Worm (Caenorhabditis elegans): ENCODE measurements around the gene vha-2.

The vha-2 gene

DNA sequence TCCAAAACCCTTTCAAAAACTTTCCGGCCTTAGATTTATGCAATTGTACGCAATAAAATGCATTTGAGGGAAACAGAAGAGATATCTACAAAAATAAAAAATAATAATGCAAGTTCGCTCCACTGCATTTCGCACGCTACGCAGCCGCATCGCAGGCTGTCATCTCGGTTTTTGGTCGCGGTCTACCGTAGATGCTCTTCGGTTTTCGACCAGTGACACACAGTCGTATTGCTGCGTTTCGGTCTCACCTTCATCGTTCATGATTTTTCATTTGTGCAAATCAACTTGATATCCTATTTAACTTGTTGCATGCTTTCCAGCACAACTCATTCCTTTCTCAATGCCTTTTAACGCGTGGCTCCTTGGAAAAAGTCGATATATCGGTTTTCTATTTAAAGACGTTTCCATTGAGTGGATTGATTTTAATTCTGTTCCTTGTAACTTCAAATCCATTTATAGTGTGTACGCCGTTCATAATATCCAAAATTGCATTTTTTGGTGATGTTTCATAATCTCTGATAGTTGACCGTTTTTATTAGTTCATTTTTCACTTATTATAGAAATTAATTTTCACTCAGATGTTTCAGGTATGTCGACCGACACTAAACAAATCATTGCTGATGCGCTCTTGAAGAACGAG is 1.2 kb upstream of the vha-2 start, which contains the start of gene vha-1:
vha-1 (plus strand) TSS at position 590 of the 640 bp plus-strand sequence.
- TF ChIP-seq him-1 (tag; optimal IDR thresholded peaks at IDR 0.05) (peak; percentile 63), dao-5 (tag; optimal IDR thresholded peaks at IDR 0.05) (no peak), W03F9.2 (tag; optimal IDR thresholded peaks at IDR 0.05) (peak; percentile 87)

DNA sequence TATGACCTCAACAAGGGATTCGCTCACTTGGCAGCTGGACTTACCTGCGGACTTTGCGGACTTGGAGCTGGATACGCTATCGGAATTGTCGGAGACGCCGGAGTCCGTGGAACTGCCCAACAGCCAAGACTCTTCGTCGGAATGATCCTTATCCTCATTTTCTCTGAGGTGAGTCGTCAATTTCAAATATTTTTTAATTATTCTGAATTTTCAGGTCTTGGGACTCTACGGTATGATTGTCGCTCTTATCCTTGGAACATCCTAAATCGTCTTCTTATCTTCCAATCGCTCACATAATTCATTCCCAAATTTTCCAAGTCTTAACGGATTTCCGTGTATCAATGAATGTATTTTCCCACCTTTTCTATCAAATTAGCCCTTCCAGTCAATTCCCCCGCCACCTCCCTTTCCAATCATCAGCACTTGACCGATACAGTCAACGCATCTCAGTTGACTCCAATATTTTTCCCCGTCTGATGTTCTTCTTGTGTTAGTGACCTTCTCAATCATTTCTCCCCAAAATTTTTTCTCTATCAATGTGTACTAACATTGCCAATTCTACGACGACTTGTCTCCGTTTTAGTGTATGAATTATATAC is 618 bp downstream of the vha-2 start, which contains the start of gene R10E11.6:
R10E11.6 (plus strand) TSS at position 524 of the 599 bp plus-strand sequence.
- TF ChIP-seq dao-5 (tag; optimal IDR thresholded peaks at IDR 0.05): no peak
- no peak for TF ChIP-seq him-1 (tag; optimal IDR thresholded peaks at IDR 0.05)
- no peak for TF ChIP-seq W03F9.2 (tag; optimal IDR thresholded peaks at IDR 0.05)

DNA sequence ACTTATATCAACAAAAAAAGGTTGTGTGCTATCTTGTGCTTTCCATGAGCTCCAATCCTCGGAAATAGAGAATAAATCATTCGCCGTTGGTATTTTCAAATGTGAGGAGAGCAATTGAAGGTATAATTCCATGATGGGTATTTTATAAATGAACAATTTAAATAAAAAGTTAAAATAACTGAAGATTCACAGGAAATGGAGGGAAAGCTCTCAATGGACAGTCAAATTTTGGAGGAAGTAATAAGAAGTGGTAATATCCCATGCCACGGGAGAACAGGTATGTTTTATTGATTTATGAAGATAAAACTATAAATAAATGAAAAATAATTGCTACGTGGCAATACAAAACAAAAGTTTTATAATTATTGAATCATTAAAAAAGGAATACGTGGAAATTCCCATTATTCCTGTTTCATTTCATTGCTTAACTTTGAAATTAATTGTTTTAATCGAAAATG is 1.2 kb downstream of the vha-2 start:
- no peak for TF ChIP-seq him-1 (tag; optimal IDR thresholded peaks at IDR 0.05)
- TF ChIP-seq W03F9.2 (tag; optimal IDR thresholded peaks at IDR 0.05): no peak
- TF ChIP-seq dao-5 (tag; optimal IDR thresholded peaks at IDR 0.05): no peak

ce11 chrIII:9786776-9787175 is 4.8 kb downstream of the vha-2 start:
- no peak for TF ChIP-seq W03F9.2 (tag; optimal IDR thresholded peaks at IDR 0.05)
- TF ChIP-seq him-1 (tag; optimal IDR thresholded peaks at IDR 0.05): no peak
- no peak for TF ChIP-seq dao-5 (tag; optimal IDR thresholded peaks at IDR 0.05)

- TF ChIP-seq dao-5 (tag; optimal IDR thresholded peaks at IDR 0.05) (no peak), W03F9.2 (tag; optimal IDR thresholded peaks at IDR 0.05) (no peak), him-1 (tag; optimal IDR thresholded peaks at IDR 0.05) (no peak)
These were observed 7.1 kb downstream of the vha-2 start for ce11 chrIII:9789083-9789482.

ce11 chrIII:9789607-9790073 is 7.7 kb downstream of the vha-2 start, which contains the start of gene R10E11.5:
Gene R10E11.5 (minus strand): TSS chrIII:9789657.
- TF ChIP-seq dao-5 (tag; optimal IDR thresholded peaks at IDR 0.05) (no peak), him-1 (tag; optimal IDR thresholded peaks at IDR 0.05) (no peak), W03F9.2 (tag; optimal IDR thresholded peaks at IDR 0.05) (no peak)

- TF ChIP-seq W03F9.2 (tag; optimal IDR thresholded peaks at IDR 0.05): no peak
- no peak for TF ChIP-seq dao-5 (tag; optimal IDR thresholded peaks at IDR 0.05)
- TF ChIP-seq him-1 (tag; optimal IDR thresholded peaks at IDR 0.05): no peak
These were observed 11.8 kb downstream of the vha-2 start, which contains the start of the genes R10E11.9 and mcm-6 for ce11 chrIII:9793592-9794417. Gene R10E11.9 (minus strand): TSS chrIII:9793642. Gene mcm-6 (plus strand): TSS chrIII:9794367.

ce11 chrIII:9796448-9796847 is 14.5 kb downstream of the vha-2 start, which contains the start of gene srxa-10:
Gene srxa-10 (minus strand): TSS chrIII:9796548.
- no peak for TF ChIP-seq him-1 (tag; optimal IDR thresholded peaks at IDR 0.05)
- no peak for TF ChIP-seq dao-5 (tag; optimal IDR thresholded peaks at IDR 0.05)
- no peak for TF ChIP-seq W03F9.2 (tag; optimal IDR thresholded peaks at IDR 0.05)

DNA sequence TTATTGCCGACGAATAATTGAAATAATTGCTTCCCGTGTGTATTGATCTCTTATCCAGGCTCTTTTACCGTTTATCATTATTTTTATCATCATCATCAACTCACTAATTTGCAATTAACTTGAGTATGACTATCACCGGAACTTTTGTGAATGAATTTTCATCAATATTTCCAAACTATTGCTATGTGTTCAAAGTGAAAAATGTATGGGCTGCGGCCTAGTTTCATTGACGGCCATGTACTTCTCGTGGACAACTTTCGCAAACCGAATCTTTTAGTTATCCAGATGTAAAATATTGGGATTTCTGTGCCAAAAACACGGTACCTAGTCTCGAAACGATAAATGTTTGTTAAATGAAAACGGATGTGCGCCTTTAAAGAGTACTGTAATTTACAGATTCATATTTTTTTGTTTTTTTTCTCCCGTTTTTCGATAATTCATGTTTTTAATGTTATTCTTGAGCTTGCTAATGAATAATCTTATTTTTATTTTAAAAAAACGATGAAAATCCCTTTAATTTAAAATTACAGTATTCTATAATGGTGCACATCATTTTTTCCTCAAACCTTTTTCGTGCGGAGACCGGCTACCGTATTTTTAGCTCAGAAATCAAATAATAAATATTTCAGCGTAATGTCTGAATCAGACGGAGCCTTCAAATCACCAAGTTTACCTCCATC is 16.7 kb downstream of the vha-2 start, which contains the start of gene ZK632.2:
ZK632.2 (plus strand) TSS at position 630 of the 680 bp plus-strand sequence.
- no peak for TF ChIP-seq W03F9.2 (tag; optimal IDR thresholded peaks at IDR 0.05)
- no peak for TF ChIP-seq him-1 (tag; optimal IDR thresholded peaks at IDR 0.05)
- no peak for TF ChIP-seq dao-5 (tag; optimal IDR thresholded peaks at IDR 0.05)

ce11 chrIII:9802045-9802444 is 20.1 kb downstream of the vha-2 start:
- TF ChIP-seq W03F9.2 (tag; optimal IDR thresholded peaks at IDR 0.05) (no peak), him-1 (tag; optimal IDR thresholded peaks at IDR 0.05) (no peak), dao-5 (tag; optimal IDR thresholded peaks at IDR 0.05) (no peak)

DNA sequence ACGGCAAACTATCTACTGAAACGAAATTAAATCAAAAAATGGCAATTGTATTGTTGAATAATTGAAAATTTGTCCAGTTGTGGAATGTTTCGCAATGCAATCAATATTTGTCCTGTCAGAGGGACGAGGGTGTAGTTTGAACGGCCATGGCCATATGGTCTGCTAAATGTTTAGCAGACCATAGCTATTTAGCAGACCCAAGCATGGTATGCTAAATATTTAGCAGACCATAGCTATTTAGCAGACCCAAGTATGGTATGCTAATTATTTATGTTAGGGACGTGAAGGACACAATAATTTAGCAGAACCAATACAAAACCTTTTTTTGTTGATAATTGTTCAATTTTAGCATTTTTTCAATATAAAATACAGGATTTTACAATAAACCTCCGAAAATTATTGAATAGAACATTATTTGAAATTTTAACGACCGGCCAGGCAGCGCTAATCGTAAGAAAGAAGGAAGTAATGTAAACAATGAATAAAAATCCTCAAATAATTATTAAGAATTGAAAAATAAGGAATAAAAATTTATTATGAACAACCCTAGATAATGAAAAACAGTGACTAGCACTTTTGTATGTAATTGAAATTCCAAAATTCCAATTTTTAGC is 23.1 kb downstream of the vha-2 start, which contains the start of gene riok-3:
riok-3 (minus strand) TSS at position 15 of the 614 bp plus-strand sequence.
- no peak for TF ChIP-seq dao-5 (tag; optimal IDR thresholded peaks at IDR 0.05)

DNA sequence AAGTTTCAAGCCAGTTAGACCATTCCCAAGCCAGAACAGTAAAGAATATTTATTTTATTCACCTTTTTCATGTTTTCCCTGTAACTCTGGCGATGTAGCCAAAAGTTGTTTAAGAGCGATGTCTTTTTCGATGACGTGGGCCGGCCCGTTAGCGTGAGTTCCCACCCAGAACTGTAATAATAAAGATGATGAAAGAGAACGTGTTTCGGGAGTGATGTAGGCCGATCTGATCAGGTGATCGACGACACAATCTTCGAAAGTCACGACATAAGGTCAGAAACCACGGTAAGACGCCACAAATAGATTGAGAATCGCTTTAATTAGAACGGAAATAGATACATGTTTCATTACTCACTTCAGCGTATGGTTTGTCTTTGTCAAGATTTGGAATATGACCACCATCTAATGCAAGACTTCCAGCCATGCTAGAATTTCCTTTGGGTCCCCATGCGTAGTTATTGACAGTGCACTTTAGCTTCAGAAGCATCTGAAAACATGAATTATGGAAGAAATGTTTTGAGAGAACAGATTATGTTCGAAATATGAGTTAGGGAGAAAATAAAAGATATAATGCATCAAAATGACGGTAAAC is 25.1 kb downstream of the vha-2 start, which contains the start of gene ZK632.4:
ZK632.4 (minus strand) TSS at position 487 of the 592 bp plus-strand sequence.
- TF ChIP-seq dao-5 (tag; optimal IDR thresholded peaks at IDR 0.05): no peak
- TF ChIP-seq him-1 (tag; optimal IDR thresholded peaks at IDR 0.05): no peak
- no peak for TF ChIP-seq W03F9.2 (tag; optimal IDR thresholded peaks at IDR 0.05)
